Fruit fly (Drosophila melanogaster) whole organism, embryonic: ENCODE measurements around the gene Svil.
A peak's percentile ranks its signal among the peaks of the same experiment; 100 is the strongest.

Source experiments
- CG10321 ChIP-seq: fragments of 200-800 bp; sonication (Bioruptor generic); IDR thresholded peaks from 2 replicates; pipeline ENCODE4 v1.3.6; 2022; ENCODE audit warnings: missing biosample characterization, missing genetic modification characterization
- CG10979 ChIP-seq: fragments of 200-800 bp; sonication (Bioruptor generic); optimal IDR thresholded peaks from 2 replicates; lab custom pipeline; 2018; ENCODE audit warnings: missing biosample characterization, mild to moderate bottlenecking, missing genetic modification characterization, moderate library complexity
- CG1233 ChIP-seq: fragments of 200-800 bp; sonication (Bioruptor generic); optimal IDR thresholded peaks from 4 replicates; lab custom pipeline; 2018; ENCODE audit warnings: missing biosample characterization, mild to moderate bottlenecking, missing genetic modification characterization
- CG15479 ChIP-seq: fragments of 200-800 bp; sonication (Bioruptor generic); optimal IDR thresholded peaks from 3 replicates; lab custom pipeline; 2019; ENCODE audit warnings: missing biosample characterization, mild to moderate bottlenecking, missing genetic modification characterization, moderate library complexity
- CG18619 ChIP-seq: fragments of 200-800 bp; sonication (Bioruptor generic); optimal IDR thresholded peaks from 3 replicates; lab custom pipeline; 2017; ENCODE audit warnings: missing biosample characterization, mild to moderate bottlenecking, missing genetic modification characterization
- CG18764 ChIP-seq: fragments of 200-800 bp; sonication (Bioruptor generic); optimal IDR thresholded peaks from 3 replicates; lab custom pipeline; 2016; ENCODE audit warnings: missing biosample characterization, missing genetic modification characterization
- CG2202 ChIP-seq: fragments of 200-800 bp; sonication (Bioruptor generic); optimal IDR thresholded peaks from 2 replicates; lab custom pipeline; 2018; ENCODE audit warnings: missing biosample characterization, mild to moderate bottlenecking, missing genetic modification characterization
- CG34224 ChIP-seq: fragments of 200-800 bp; sonication (Bioruptor generic); IDR thresholded peaks from 3 replicates; pipeline ENCODE4 v1.3.6; 2022; ENCODE audit warnings: missing biosample characterization, missing genetic modification characterization; ENCODE audit not compliant: partially characterized antibody
- CG6683 ChIP-seq: fragments of 200-800 bp; sonication (Bioruptor generic); optimal IDR thresholded peaks from 2 replicates; lab custom pipeline; 2017; ENCODE audit warnings: missing biosample characterization, mild to moderate bottlenecking, missing genetic modification characterization, missing genetic modification reagents
- CG6765 ChIP-seq: fragments of 200-800 bp; sonication (Bioruptor generic); optimal IDR thresholded peaks from 3 replicates; lab custom pipeline; 2017; ENCODE audit warnings: missing biosample characterization, mild to moderate bottlenecking, missing genetic modification characterization
- CG8089 ChIP-seq: fragments of 200-800 bp; sonication (Bioruptor generic); optimal IDR thresholded peaks from 3 replicates; lab custom pipeline; 2016; ENCODE audit warnings: missing biosample characterization, missing genetic modification characterization
- CG8924 ChIP-seq: fragments of 200-800 bp; optimal IDR thresholded peaks from 3 replicates; lab custom pipeline; 2019; ENCODE audit warnings: missing biosample characterization, mild to moderate bottlenecking, missing genetic modification characterization, moderate library complexity
- CG9609 ChIP-seq: fragments of 200-800 bp; sonication (Bioruptor generic); optimal IDR thresholded peaks from 3 replicates; lab custom pipeline; 2016; ENCODE audit warnings: missing biosample characterization, missing genetic modification characterization
- Dbx ChIP-seq: fragments of 200-800 bp; sonication (Bioruptor generic); IDR thresholded peaks from 3 replicates; pipeline ENCODE4 v1.3.6; 2022; ENCODE audit warnings: missing biosample characterization, missing genetic modification characterization
- Dek ChIP-seq: fragments of 200-800 bp; sonication (Bioruptor generic); optimal IDR thresholded peaks from 3 replicates; lab custom pipeline; 2019; ENCODE audit warnings: missing biosample characterization, mild to moderate bottlenecking, missing genetic modification characterization, moderate library complexity
- Dfd ChIP-seq, 2 experiments: fragments of >200 bp; optimal IDR thresholded peaks; 2 replicates each; lab custom pipeline; 2017; ENCODE audit warnings: missing biosample characterization in 2 of 2, missing genetic modification characterization in 2 of 2
- Dll ChIP-seq: fragments of 200-800 bp; sonication (Bioruptor generic); IDR thresholded peaks from 4 replicates; pipeline ENCODE4 v1.3.6; 2022; ENCODE audit warnings: missing biosample characterization, missing genetic modification characterization; ENCODE audit not compliant: partially characterized antibody
- HmgD ChIP-seq: fragments of 200-800 bp; sonication (Bioruptor generic); optimal IDR thresholded peaks from 3 replicates; lab custom pipeline; 2016; ENCODE audit warnings: missing biosample characterization, missing genetic modification characterization
- MESR4 ChIP-seq: fragments of 200-800 bp; sonication (Bioruptor generic); optimal IDR thresholded peaks from 2 replicates; lab custom pipeline; 2018; ENCODE audit warnings: missing biosample characterization, mild to moderate bottlenecking, missing genetic modification characterization, moderate library complexity
- NC2β ChIP-seq: fragments of 200-800 bp; sonication (Bioruptor generic); optimal IDR thresholded peaks from 2 replicates; lab custom pipeline; 2016; ENCODE audit warnings: missing biosample characterization, missing genetic modification characterization
- Neu2 ChIP-seq: fragments of 200-800 bp; sonication (Bioruptor generic); optimal IDR thresholded peaks from 3 replicates; lab custom pipeline; 2016; ENCODE audit warnings: missing biosample characterization, missing genetic modification characterization, borderline replicate concordance
- Nf-YB ChIP-seq: fragments of 200-800 bp; sonication (Bioruptor generic); optimal IDR thresholded peaks from 3 replicates; lab custom pipeline; 2019; ENCODE audit warnings: missing biosample characterization, mild to moderate bottlenecking, missing genetic modification characterization, moderate library complexity
- Nf-YC ChIP-seq: fragments of 200-800 bp; optimal IDR thresholded peaks from 3 replicates; lab custom pipeline; 2019; ENCODE audit warnings: missing biosample characterization, mild to moderate bottlenecking, missing genetic modification characterization, moderate library complexity
- NfI ChIP-seq: fragments of 200-800 bp; sonication (Bioruptor generic); optimal IDR thresholded peaks from 3 replicates; lab custom pipeline; 2018; ENCODE audit warnings: missing biosample characterization, mild to moderate bottlenecking, missing genetic modification characterization, moderate library complexity
- Ptx1 ChIP-seq: fragments of 200-800 bp; sonication (Bioruptor generic); IDR thresholded peaks from 2 replicates; pipeline ENCODE4 v1.3.6; 2022; ENCODE audit warnings: missing biosample characterization, missing genetic modification characterization
- Stat92E ChIP-seq, 3 experiments: fragments of >200 bp in 2 of 3; fragments of 200-800 bp in 1 of 3; sonication (Bioruptor generic) in 1 of 3; optimal IDR thresholded peaks; 2 replicates each; lab custom pipeline; 2017 to 2019; ENCODE audit warnings: missing biosample characterization in 3 of 3, missing genetic modification characterization in 3 of 3, mild to moderate bottlenecking in 1 of 3, moderate library complexity in 1 of 3
- br ChIP-seq: fragments of >200 bp; optimal IDR thresholded peaks from 2 replicates; lab custom pipeline; 2017
- btn ChIP-seq: fragments of 200-800 bp; sonication (Bioruptor generic); optimal IDR thresholded peaks from 2 replicates; lab custom pipeline; 2016; ENCODE audit warnings: missing biosample characterization, missing genetic modification characterization
- cas ChIP-seq: fragments of 200-800 bp; sonication (Bioruptor generic); IDR thresholded peaks from 2 replicates; pipeline ENCODE4 v1.3.6; 2022; ENCODE audit warnings: missing biosample characterization, missing genetic modification characterization
- chif ChIP-seq, 2 experiments: fragments of 200-800 bp; sonication (Bioruptor generic); optimal IDR thresholded peaks; 3 replicates each; lab custom pipeline; 2016; ENCODE audit warnings: missing biosample characterization in 2 of 2, missing genetic modification characterization in 2 of 2
- chn ChIP-seq: fragments of 200-800 bp; sonication (Bioruptor generic); optimal IDR thresholded peaks from 2 replicates; lab custom pipeline; 2016; ENCODE audit warnings: missing biosample characterization, missing genetic modification characterization
- corto ChIP-seq: fragments of 200-800 bp; sonication (Bioruptor generic); optimal IDR thresholded peaks from 2 replicates; lab custom pipeline; 2016; ENCODE audit warnings: missing biosample characterization, mild to moderate bottlenecking, missing genetic modification characterization, moderate library complexity
- crc ChIP-seq: fragments of 200-800 bp; sonication (Bioruptor generic); optimal IDR thresholded peaks from 2 replicates; lab custom pipeline; 2016; ENCODE audit warnings: missing biosample characterization, missing genetic modification characterization
- ewg ChIP-seq: fragments of 200-800 bp; sonication (Bioruptor generic); optimal IDR thresholded peaks from 3 replicates; lab custom pipeline; 2017; ENCODE audit warnings: mild to moderate bottlenecking, missing biosample characterization, missing genetic modification reagents, missing genetic modification characterization
- grau ChIP-seq: fragments of 200-800 bp; optimal IDR thresholded peaks from 3 replicates; lab custom pipeline; 2019; ENCODE audit warnings: missing biosample characterization, mild to moderate bottlenecking, missing genetic modification characterization, moderate library complexity
- gsb ChIP-seq: fragments of 200-800 bp; sonication (Bioruptor generic); IDR thresholded peaks from 2 replicates; pipeline ENCODE4 v1.3.6; 2022; ENCODE audit warnings: missing biosample characterization, missing genetic modification characterization
- h ChIP-seq: fragments of >200 bp; optimal IDR thresholded peaks from 2 replicates; lab custom pipeline; 2017
- ham ChIP-seq: fragments of 200-800 bp; sonication (Bioruptor generic); IDR thresholded peaks from 2 replicates; pipeline ENCODE4 v1.3.6; 2022; ENCODE audit warnings: missing biosample characterization, missing genetic modification characterization
- hbn ChIP-seq: fragments of 200-800 bp; sonication (Bioruptor generic); IDR thresholded peaks from 2 replicates; pipeline ENCODE4 v1.3.6; 2022; ENCODE audit warnings: missing biosample characterization, missing genetic modification characterization; ENCODE audit not compliant: partially characterized antibody
- jumu ChIP-seq: fragments of 200-800 bp; sonication (Bioruptor generic); optimal IDR thresholded peaks from 3 replicates; lab custom pipeline; 2016; ENCODE audit warnings: missing biosample characterization, missing genetic modification characterization
- klu ChIP-seq: fragments of 200-800 bp; sonication (Bioruptor generic); IDR thresholded peaks from 2 replicates; pipeline ENCODE4 v1.3.6; 2022; ENCODE audit warnings: missing biosample characterization, missing genetic modification characterization
- mld ChIP-seq: fragments of 200-800 bp; sonication (Bioruptor generic); IDR thresholded peaks from 3 replicates; pipeline ENCODE4 v1.3.6; 2022; ENCODE audit warnings: missing biosample characterization, missing genetic modification characterization; ENCODE audit not compliant: partially characterized antibody
- nerfin-1 ChIP-seq: fragments of 200-800 bp; sonication (Bioruptor generic); optimal IDR thresholded peaks from 3 replicates; lab custom pipeline; 2019; ENCODE audit warnings: missing biosample characterization, mild to moderate bottlenecking, missing genetic modification characterization, moderate library complexity
- ranshi ChIP-seq: fragments of 200-800 bp; sonication (Bioruptor generic); IDR thresholded peaks from 2 replicates; pipeline ENCODE4 v1.3.6; 2022; ENCODE audit warnings: missing biosample characterization, missing genetic modification characterization
- sisA ChIP-seq: fragments of 200-800 bp; sonication (Bioruptor generic); IDR thresholded peaks from 2 replicates; pipeline ENCODE4 v1.3.6; 2022; ENCODE audit warnings: missing biosample characterization, missing genetic modification characterization
- stwl ChIP-seq: fragments of 200-800 bp; sonication (Bioruptor generic); optimal IDR thresholded peaks from 3 replicates; lab custom pipeline; 2018; ENCODE audit warnings: missing biosample characterization, mild to moderate bottlenecking, missing genetic modification characterization, moderate library complexity
- tgo ChIP-seq: fragments of 200-800 bp; sonication (Bioruptor generic); IDR thresholded peaks from 3 replicates; pipeline ENCODE4 v1.3.6; 2022; ENCODE audit warnings: missing biosample characterization, missing genetic modification characterization
- unc-4 ChIP-seq: fragments of 200-800 bp; sonication (Bioruptor generic); IDR thresholded peaks from 2 replicates; pipeline ENCODE4 v1.3.6; 2022; ENCODE audit warnings: missing biosample characterization, missing genetic modification characterization; ENCODE audit not compliant: partially characterized antibody
- vnd ChIP-seq: fragments of 200-800 bp; sonication (Bioruptor generic); IDR thresholded peaks from 3 replicates; pipeline ENCODE4 v1.3.6; 2022; ENCODE audit warnings: missing biosample characterization, missing genetic modification characterization; ENCODE audit not compliant: partially characterized antibody
- vvl ChIP-seq: fragments of 200-800 bp; sonication (Bioruptor generic); IDR thresholded peaks from 2 replicates; pipeline ENCODE4 v1.3.6; 2022; ENCODE audit warnings: missing biosample characterization, missing genetic modification characterization

The Svil gene

dm6 chr3L:2536969-2537600 is 159.6 kb downstream of the Svil start:
- no peak for TF ChIP-seq ewg
- TF ChIP-seq MESR4 (GFP tag; lab: Kevin White, UChicago): no peak
- peak; percentile 75 for TF ChIP-seq CG18619 (GFP tag; lab: Kevin White, UChicago)
- TF ChIP-seq CG2202 (tag; lab: Kevin White, UChicago): peak; percentile 72
- TF ChIP-seq jumu (GFP tag; lab: Kevin White, UChicago): peak; percentile 33
- no peak for TF ChIP-seq mld (GFP tag; lab: Robert Waterston, UW)
- TF ChIP-seq CG10321: 0 out of 2 replicates have a peak, but pooled peaks have one; percentile 17
- TF ChIP-seq h (lab: Kevin White, UChicago): no peak
- peak; percentile 51; the same call in 1 of the 3 replicates for TF ChIP-seq tgo (GFP tag; lab: Robert Waterston, UW)
- TF ChIP-seq crc (GFP tag; lab: Kevin White, UChicago): peak; percentile 48
- TF ChIP-seq gsb (GFP tag; lab: Robert Waterston, UW): peak; percentile 27
- no peak for TF ChIP-seq CG34224
- no peak for TF ChIP-seq klu
- peak; percentile 34 for TF ChIP-seq CG9609
- peak; percentile 75 for TF ChIP-seq CG6765 (GFP tag; lab: Kevin White, UChicago)
- TF ChIP-seq ranshi (GFP tag; lab: Robert Waterston, UW): peak; percentile 38
- TF ChIP-seq stwl (tag; lab: Kevin White, UChicago): peak; percentile 14
- TF ChIP-seq CG8924 (tag; lab: Kevin White, UChicago): peak; percentile 42
- peak; percentile 77 for TF ChIP-seq CG1233 (GFP tag; lab: Kevin White, UChicago)
- TF ChIP-seq hbn (GFP tag; lab: Robert Waterston, UW): no peak
- TF ChIP-seq vvl: peak; percentile 67
- peak; percentile 60 for TF ChIP-seq CG6683 (GFP tag; lab: Kevin White, UChicago)
- TF ChIP-seq NfI (GFP tag; lab: Kevin White, UChicago): peak; percentile 20
- no peak for TF ChIP-seq CG15479 (GFP tag; lab: Kevin White, UChicago)
- peak; percentile 5 for TF ChIP-seq HmgD
- peak; percentile 40 for TF ChIP-seq CG8089
- TF ChIP-seq unc-4: no peak
- TF ChIP-seq Neu2 (GFP tag; lab: Kevin White, UChicago): no peak
- TF ChIP-seq Stat92E (GFP tag; optimal IDR thresholded peaks at IDR 0.05; lab: Kevin White, UChicago): no peak
- TF ChIP-seq ham (GFP tag; lab: Robert Waterston, UW): no peak
- peak; percentile 41 for TF ChIP-seq grau (tag; lab: Kevin White, UChicago)
- no peak for TF ChIP-seq cas
- TF ChIP-seq nerfin-1 (tag; lab: Kevin White, UChicago): peak; percentile 58
- peak in 1 of 2 experiments; percentile 53 for TF ChIP-seq chif (GFP tag; optimal IDR thresholded peaks at IDR 0.05; lab: Kevin White, UChicago)
- TF ChIP-seq NC2β: peak; percentile 66
- TF ChIP-seq Dll (GFP tag; lab: Robert Waterston, UW): no peak
- peak; percentile 34 for TF ChIP-seq CG10979 (tag; lab: Kevin White, UChicago)
- peak; percentile 36 for TF ChIP-seq Nf-YC (tag; lab: Kevin White, UChicago)
- TF ChIP-seq corto (GFP tag; lab: Kevin White, UChicago): no peak
- peak; percentile 68 for TF ChIP-seq CG18764 (GFP tag; lab: Kevin White, UChicago)
- peak; percentile 18 for TF ChIP-seq Dek
- TF ChIP-seq Nf-YB: peak; percentile 36
- 0 out of 2 replicates have a peak, but pooled peaks have one; percentile 33 for TF ChIP-seq Ptx1
- peak; percentile 31; the same call in 1 of the 3 replicates for TF ChIP-seq Dbx
- TF ChIP-seq chn: no peak
- TF ChIP-seq vnd (GFP tag; lab: Robert Waterston, UW): no peak
- no peak for TF ChIP-seq br
- peak; percentile 39 for TF ChIP-seq btn
- TF ChIP-seq sisA (GFP tag; lab: Robert Waterston, UW): no peak
- TF ChIP-seq Dfd (GFP tag; optimal IDR thresholded peaks at IDR 0.05; lab: Kevin White, UChicago): no peak
